Worm (Caenorhabditis elegans) whole organism, young adult: ENCODE measurements around the gene gcy-12.

Source experiments
- B0035.1 ChIP-seq: sonication (generic microtip); optimal IDR thresholded peaks from 2 replicates; lab custom pipeline; 2016; ENCODE audit warnings: missing genetic modification characterization, mild to moderate bottlenecking, missing compliant biosample characterization, missing genotype, missing genetic modification reagents
- C06A6.2 ChIP-seq: fragments of 200-800 bp; sonication (Bioruptor generic); conservative IDR thresholded peaks from 2 replicates; pipeline ENCODE4 v1.3.6; 2022; ENCODE audit warnings: missing genetic modification characterization, missing compliant biosample characterization
- F22D6.2 ChIP-seq: sonication (generic microtip); optimal IDR thresholded peaks from 2 replicates; lab custom pipeline; 2016; ENCODE audit warnings: mild to moderate bottlenecking, missing genetic modification characterization, missing compliant biosample characterization
- F55B11.4 ChIP-seq: sonication (generic microtip); optimal IDR thresholded peaks from 2 replicates; lab custom pipeline; 2016; ENCODE audit warnings: missing compliant biosample characterization, missing genetic modification characterization, borderline replicate concordance; ENCODE audit not compliant: insufficient read depth
- F57A8.1 ChIP-seq: fragments of 200-800 bp; sonication (Bioruptor generic); optimal IDR thresholded peaks from 2 replicates; lab custom pipeline; 2018; ENCODE audit warnings: mild to moderate bottlenecking, missing genetic modification characterization, moderate library complexity, missing compliant biosample characterization
- K11D2.4 ChIP-seq: fragments of 200-800 bp; sonication (Bioruptor generic); IDR thresholded peaks from 2 replicates; pipeline ENCODE4 v1.3.6; 2022; ENCODE audit warnings: missing genetic modification reagents, missing genetic modification characterization, missing compliant biosample characterization
- T07F8.4 ChIP-seq: sonication (generic microtip); optimal IDR thresholded peaks from 2 replicates; lab custom pipeline; 2016; ENCODE audit warnings: mild to moderate bottlenecking, missing genetic modification characterization, moderate library complexity, missing compliant biosample characterization
- Y53G8AR.9 ChIP-seq: fragments of 200-800 bp; sonication (Bioruptor generic); conservative IDR thresholded peaks from 2 replicates; pipeline ENCODE4 v1.3.6; 2022; ENCODE audit warnings: missing genetic modification reagents, missing genetic modification characterization, missing compliant biosample characterization
- Y56A3A.18 ChIP-seq: fragments of 200-800 bp; sonication (Bioruptor generic); IDR thresholded peaks from 2 replicates; pipeline ENCODE4 v1.3.6; 2022; ENCODE audit warnings: missing genetic modification reagents, missing genetic modification characterization, missing compliant biosample characterization
- Y79H2A.3 ChIP-seq: fragments of 200-800 bp; sonication (Bioruptor generic); conservative IDR thresholded peaks from 2 replicates; pipeline ENCODE4 v1.3.6; 2022; ENCODE audit warnings: missing genetic modification reagents, missing genetic modification characterization, missing compliant biosample characterization
- Y95B8A.8 ChIP-seq: fragments of 200-800 bp; sonication (Bioruptor generic); IDR thresholded peaks from 2 replicates; pipeline ENCODE4 v1.3.6; 2022; ENCODE audit warnings: missing genetic modification reagents, missing genetic modification characterization, missing compliant biosample characterization
- aptf-3 ChIP-seq: fragments of 200-800 bp; sonication (Bioruptor generic); IDR thresholded peaks from 2 replicates; pipeline ENCODE4 v1.3.6; 2022; ENCODE audit warnings: missing genetic modification characterization, missing compliant biosample characterization
- athp-1 ChIP-seq: sonication (generic microtip); optimal IDR thresholded peaks from 2 replicates; lab custom pipeline; 2017; ENCODE audit warnings: mild to moderate bottlenecking, missing genetic modification characterization, missing compliant biosample characterization
- attf-6 ChIP-seq: fragments of 200-800 bp; sonication (Bioruptor generic); IDR thresholded peaks from 2 replicates; pipeline ENCODE4 v1.3.6; 2022; ENCODE audit warnings: missing genetic modification reagents, missing genetic modification characterization, missing compliant biosample characterization
- ccch-3 ChIP-seq: fragments of 200-800 bp; sonication (Bioruptor generic); optimal IDR thresholded peaks from 2 replicates; lab custom pipeline; 2018; ENCODE audit warnings: mild to moderate bottlenecking, missing genetic modification characterization, missing compliant biosample characterization
- cebp-1 ChIP-seq, 2 experiments: fragments of 200-800 bp in 1 of 2; sonication (Bioruptor generic) in 1 of 2; sonication (generic microtip) in 1 of 2; IDR thresholded peaks in 1 of 2; optimal IDR thresholded peaks in 1 of 2; 2 replicates each; pipeline versions ENCODE4 v1.3.6 to Lab custom; 2017 to 2022; ENCODE audit warnings: missing compliant biosample characterization in 2 of 2, missing genetic modification characterization in 2 of 2, mild to moderate bottlenecking in 1 of 2, missing genetic modification reagents in 1 of 2, moderate library complexity in 1 of 2
- cebp-2 ChIP-seq: fragments of 200-800 bp; sonication (Bioruptor generic); IDR thresholded peaks from 2 replicates; pipeline ENCODE4 v1.3.6; 2022; ENCODE audit warnings: missing genetic modification characterization, missing compliant biosample characterization
- ceh-27 ChIP-seq: fragments of 200-800 bp; sonication (Bioruptor generic); optimal IDR thresholded peaks from 2 replicates; lab custom pipeline; 2018; ENCODE audit warnings: mild to moderate bottlenecking, missing genetic modification characterization, moderate library complexity, missing compliant biosample characterization
- ceh-91 ChIP-seq: fragments of 200-800 bp; sonication (Bioruptor generic); IDR thresholded peaks from 2 replicates; pipeline ENCODE4 v1.3.6; 2022; ENCODE audit warnings: missing genetic modification reagents, missing genetic modification characterization, missing compliant biosample characterization
- chd-7 ChIP-seq: sonication (generic microtip); optimal IDR thresholded peaks from 2 replicates; lab custom pipeline; 2016; ENCODE audit warnings: mild to moderate bottlenecking, missing genetic modification characterization, moderate library complexity, missing compliant biosample characterization
- die-1 ChIP-seq: sonication (generic microtip); optimal IDR thresholded peaks from 2 replicates; lab custom pipeline; 2016; ENCODE audit warnings: missing genotype, mild to moderate bottlenecking, missing genetic modification characterization, missing compliant biosample characterization
- dpl-1 ChIP-seq: fragments of 150-350 bp; optimal IDR thresholded peaks from 2 replicates; lab custom pipeline; 2014; ENCODE audit warnings: missing biosample characterization, missing genetic modification reagents, missing genetic modification characterization
- him-1 ChIP-seq: sonication (generic microtip); optimal IDR thresholded peaks from 2 replicates; lab custom pipeline; 2016; ENCODE audit warnings: missing genotype, missing genetic modification reagents, missing genetic modification characterization, missing compliant biosample characterization
- hmg-1.2 ChIP-seq: fragments of 200-800 bp; sonication (Bioruptor generic); IDR thresholded peaks from 2 replicates; pipeline ENCODE4 v1.3.6; 2022; ENCODE audit warnings: missing genetic modification reagents, missing genetic modification characterization, missing compliant biosample characterization
- let-526 ChIP-seq: fragments of 200-800 bp; sonication (Bioruptor generic); IDR thresholded peaks from 2 replicates; pipeline ENCODE4 v1.3.6; 2022; ENCODE audit warnings: missing genetic modification reagents, missing genetic modification characterization, missing compliant biosample characterization
- let-607 ChIP-seq, 2 experiments: fragments of 200-800 bp in 1 of 2; sonication (Bioruptor generic) in 1 of 2; sonication (generic microtip) in 1 of 2; optimal IDR thresholded peaks; 2 replicates each; lab custom pipeline; 2016 to 2018; ENCODE audit warnings: mild to moderate bottlenecking in 2 of 2, missing compliant biosample characterization in 2 of 2, missing genetic modification characterization in 2 of 2, moderate library complexity in 2 of 2, missing genotype in 1 of 2
- lin-40 ChIP-seq: sonication (generic microtip); optimal IDR thresholded peaks from 2 replicates; lab custom pipeline; 2016; ENCODE audit warnings: missing genetic modification characterization, mild to moderate bottlenecking, missing compliant biosample characterization, missing genotype, missing genetic modification reagents
- lin-54 ChIP-seq: fragments of 200-800 bp; sonication (Bioruptor generic); optimal IDR thresholded peaks from 2 replicates; lab custom pipeline; 2018; ENCODE audit warnings: mild to moderate bottlenecking, missing genetic modification characterization, missing compliant biosample characterization
- lsy-27 ChIP-seq: sonication (generic microtip); optimal IDR thresholded peaks from 2 replicates; lab custom pipeline; 2017; ENCODE audit warnings: missing genetic modification characterization, mild to moderate bottlenecking, missing compliant biosample characterization, antibody characterized with exemption, missing genotype, borderline replicate concordance; ENCODE audit not compliant: insufficient read depth
- mel-28 ChIP-seq: sonication (generic microtip); optimal IDR thresholded peaks from 2 replicates; lab custom pipeline; 2016; ENCODE audit warnings: borderline replicate concordance, mild to moderate bottlenecking, missing genetic modification characterization, missing compliant biosample characterization
- mes-4 ChIP-seq: sonication (generic microtip); optimal IDR thresholded peaks from 2 replicates; lab custom pipeline; 2016; ENCODE audit warnings: missing genotype, missing genetic modification characterization, missing compliant biosample characterization
- nhr-27 ChIP-seq: fragments of 200-800 bp; sonication (Bioruptor generic); optimal IDR thresholded peaks from 2 replicates; lab custom pipeline; 2018; ENCODE audit warnings: mild to moderate bottlenecking, missing genetic modification characterization, moderate library complexity, missing compliant biosample characterization
- nhr-80 ChIP-seq: sonication (generic microtip); optimal IDR thresholded peaks from 2 replicates; lab custom pipeline; 2016; ENCODE audit warnings: missing genetic modification characterization, missing compliant biosample characterization
- pha-4 ChIP-seq: fragments of 150-350 bp; sonication (generic microtip); optimal IDR thresholded peaks from 2 replicates; lab custom pipeline; 2014; ENCODE audit warnings: missing biosample characterization, missing genetic modification reagents, missing genetic modification characterization
- rcor-1 ChIP-seq: fragments of 200-800 bp; sonication (Bioruptor generic); IDR thresholded peaks from 2 replicates; pipeline ENCODE4 v1.3.6; 2022; ENCODE audit warnings: missing genetic modification reagents, missing genetic modification characterization, missing compliant biosample characterization
- repo-1 ChIP-seq: sonication (generic microtip); optimal IDR thresholded peaks from 2 replicates; lab custom pipeline; 2017; ENCODE audit warnings: mild to moderate bottlenecking, missing genetic modification characterization, missing compliant biosample characterization
- snpc-4 ChIP-seq, 5 experiments: fragments of 150-350 bp in 1 of 5; sonication (generic microtip) in 4 of 5; optimal IDR thresholded peaks; 2 replicates each; lab custom pipeline; 2014 to 2018; ENCODE audit warnings: missing genetic modification characterization in 5 of 5, missing biosample characterization in 3 of 5, antibody characterized with exemption in 2 of 5, mild to moderate bottlenecking in 2 of 5, missing compliant biosample characterization in 2 of 5, missing genotype in 2 of 5, moderate library complexity in 2 of 5, missing genetic modification reagents in 1 of 5
- somi-1 ChIP-seq: fragments of 200-800 bp; sonication (Bioruptor generic); optimal IDR thresholded peaks from 2 replicates; lab custom pipeline; 2018; ENCODE audit warnings: mild to moderate bottlenecking, missing genetic modification characterization, missing compliant biosample characterization
- sptf-2 ChIP-seq: fragments of 200-800 bp; sonication (Bioruptor generic); optimal IDR thresholded peaks from 2 replicates; lab custom pipeline; 2018; ENCODE audit warnings: mild to moderate bottlenecking, missing genetic modification characterization, missing compliant biosample characterization
- zim-3 ChIP-seq: sonication (generic microtip); optimal IDR thresholded peaks from 2 replicates; lab custom pipeline; 2017; ENCODE audit warnings: mild to moderate bottlenecking, missing genetic modification characterization, moderate library complexity, missing compliant biosample characterization
- ztf-18 ChIP-seq: sonication (generic microtip); optimal IDR thresholded peaks from 2 replicates; lab custom pipeline; 2016; ENCODE audit warnings: missing genotype, mild to moderate bottlenecking, missing genetic modification characterization, missing compliant biosample characterization
- ztf-26 ChIP-seq: sonication (generic microtip); optimal IDR thresholded peaks from 2 replicates; lab custom pipeline; 2017; ENCODE audit warnings: missing genetic modification characterization, missing compliant biosample characterization
- ztf-3 ChIP-seq: fragments of 200-800 bp; sonication (Bioruptor generic); optimal IDR thresholded peaks from 2 replicates; lab custom pipeline; 2018; ENCODE audit warnings: mild to moderate bottlenecking, missing genetic modification characterization, missing compliant biosample characterization

The gcy-12 gene

ce11 chrII:5285029-5285428 lies 26.8 kb upstream of the gcy-12 start, which contains the start of gene gur-5:
Gene gur-5 (plus strand): TSS chrII:5285329.
- TF ChIP-seq mel-28 = no peak
- TF ChIP-seq rcor-1 = no peak
- TF ChIP-seq nhr-80 (tag; lab: Kevin White, UChicago) = no peak
- no peak for TF ChIP-seq him-1 (tag; lab: Kevin White, UChicago)
- TF ChIP-seq Y56A3A.18 (GFP tag; lab: Robert Waterston, UW) = no peak
- no peak for TF ChIP-seq snpc-4 (GFP tag; optimal IDR thresholded peaks at IDR 0.05; lab: Kevin White, UChicago)
- TF ChIP-seq snpc-4 (tag; optimal IDR thresholded peaks at IDR 0.05; lab: Kevin White, UChicago) = no peak
- TF ChIP-seq somi-1 = no peak
- no peak for TF ChIP-seq chd-7 (tag; lab: Kevin White, UChicago)
- no peak for TF ChIP-seq repo-1 (tag; lab: Kevin White, UChicago)
- TF ChIP-seq F22D6.2 (tag; lab: Kevin White, UChicago) = no peak
- no peak for TF ChIP-seq let-526
- TF ChIP-seq Y53G8AR.9 (GFP tag; lab: Robert Waterston, UW) = no peak
- no peak for TF ChIP-seq ztf-3
- no peak for TF ChIP-seq aptf-3 (GFP tag; lab: Robert Waterston, UW)
- no peak for TF ChIP-seq attf-6 (GFP tag; lab: Robert Waterston, UW)
- TF ChIP-seq Y95B8A.8 (GFP tag; lab: Robert Waterston, UW) = no peak
- TF ChIP-seq hmg-1.2 (GFP tag; lab: Robert Waterston, UW) = no peak
- TF ChIP-seq pha-4 (tag; lab: Kevin White, UChicago) = no peak
- TF ChIP-seq lin-40 = no peak

- TF ChIP-seq dpl-1 (GFP tag; lab: Kevin White, UChicago) (no peak), ccch-3 (GFP tag; lab: Kevin White, UChicago) (no peak), ceh-91 (GFP tag; lab: Robert Waterston, UW) (no peak), B0035.1 (tag; lab: Kevin White, UChicago) (no peak), K11D2.4 (GFP tag; lab: Robert Waterston, UW) (no peak), sptf-2 (GFP tag; lab: Kevin White, UChicago) (no peak), C06A6.2 (no peak), lsy-27 (tag; lab: Kevin White, UChicago) (no peak), ztf-26 (tag; lab: Kevin White, UChicago) (no peak), somi-1 (no peak), let-607 (tag; optimal IDR thresholded peaks at IDR 0.05; lab: Kevin White, UChicago) (no peak), him-1 (tag; lab: Kevin White, UChicago) (no peak), cebp-1 (GFP tag; IDR thresholded peaks at IDR 0.05; lab: Robert Waterston, UW) (no peak), cebp-1 (tag; optimal IDR thresholded peaks at IDR 0.05; lab: Kevin White, UChicago) (no peak), mes-4 (no peak)
Observed at ce11 chrII:5289142-5289541, 22.7 kb upstream of the gcy-12 start, which contains the start of gene ZK622.5. Gene ZK622.5 (plus strand): TSS chrII:5289442.

ce11 chrII:5291051-5291450 lies 20.8 kb upstream of the gcy-12 start:
- TF ChIP-seq hmg-1.2 (GFP tag; lab: Robert Waterston, UW) (peak; percentile 53; the same call in 1 of the 2 replicates), ceh-27 (GFP tag; lab: Kevin White, UChicago) (no peak)

- TF ChIP-seq C06A6.2 = no peak
- peak; percentile 50 for TF ChIP-seq lin-54 (GFP tag; lab: Kevin White, UChicago)
- TF ChIP-seq die-1 (tag; lab: Kevin White, UChicago) = peak; percentile 76
- TF ChIP-seq Y79H2A.3 (GFP tag; lab: Robert Waterston, UW) = no peak
- TF ChIP-seq nhr-27 (tag; lab: Kevin White, UChicago) = peak; percentile 71
- TF ChIP-seq T07F8.4 = peak; percentile 67
- no peak for TF ChIP-seq cebp-2
- peak; percentile 3 for TF ChIP-seq chd-7 (tag; lab: Kevin White, UChicago)
- TF ChIP-seq athp-1 (tag; lab: Kevin White, UChicago) = peak; percentile 11
- TF ChIP-seq zim-3 (tag; lab: Kevin White, UChicago) = peak; percentile 39
- TF ChIP-seq F57A8.1 (GFP tag; lab: Kevin White, UChicago) = peak; percentile 60
- no peak for TF ChIP-seq F55B11.4 (tag; lab: Kevin White, UChicago)
- TF ChIP-seq ztf-18 (tag; lab: Kevin White, UChicago) = peak; percentile 61
Observed at ce11 chrII:5292226-5292752, 19.6 kb upstream of the gcy-12 start, which contains the start of gene ZK622.4. Gene ZK622.4 (plus strand): TSS chrII:5292702.
